Worm (Caenorhabditis elegans) whole organism, midembryonic: ENCODE data around the gene C26B9.1.

Source experiments
- T22C8.4 ChIP-seq: fragments of 200-800 bp; sonication (Bioruptor generic); IDR thresholded peaks from 2 replicates; pipeline ENCODE4 v1.3.6; 2022; ENCODE audit warnings: missing genetic modification characterization, missing compliant biosample characterization
- flt-1 ChIP-seq: fragments of 200-800 bp; sonication (Bioruptor generic); IDR thresholded peaks from 2 replicates; pipeline ENCODE4 v1.3.6; 2022; ENCODE audit warnings: missing genetic modification characterization, missing compliant biosample characterization
- med-1 ChIP-seq: sonication (generic microtip); optimal IDR thresholded peaks from 2 replicates; lab custom pipeline; 2017; ENCODE audit warnings: missing genetic modification characterization, mild to moderate bottlenecking, missing compliant biosample characterization, antibody characterized with exemption, missing genetic modification reagents; ENCODE audit not compliant: insufficient read depth

ce11 chrX:5297942-5298611 is 46.3 kb upstream of the C26B9.1 start, which contains the start of gene ift-81:
- no peak for TF ChIP-seq med-1 (GFP tag; lab: Kevin White, UChicago)
- TF ChIP-seq T22C8.4, result no peak
- no peak for TF ChIP-seq flt-1 (GFP tag; lab: Robert Waterston, UW)
